Fruit fly (Drosophila melanogaster): ENCODE data around the gene Cpr72Ec.

dm6 chr3L:16339873-16340272, 27.3 kb downstream of the Cpr72Ec start:
- no peak for TF ChIP-seq psq (GFP tag; optimal IDR thresholded peaks at IDR 0.05)
- TF ChIP-seq OdsH (GFP tag; optimal IDR thresholded peaks at IDR 0.05), result no peak
- TF ChIP-seq fru (GFP tag; optimal IDR thresholded peaks at IDR 0.05), result no peak
- TF ChIP-seq Dif (GFP tag; optimal IDR thresholded peaks at IDR 0.05; ENCODE audit: partially characterized antibody), result no peak
- TF ChIP-seq CG32264 (GFP tag; optimal IDR thresholded peaks at IDR 0.05), result no peak
- TF ChIP-seq rgr (GFP tag; optimal IDR thresholded peaks at IDR 0.05), result no peak
- TF ChIP-seq h (GFP tag; optimal IDR thresholded peaks at IDR 0.05), result no peak
- TF ChIP-seq Myc (optimal IDR thresholded peaks at IDR 0.05), result no peak
- TF ChIP-seq Hr78 (GFP tag; optimal IDR thresholded peaks at IDR 0.05), result no peak
- no peak for TF ChIP-seq jim (GFP tag; optimal IDR thresholded peaks at IDR 0.05)
- no peak for TF ChIP-seq Jra (GFP tag; optimal IDR thresholded peaks at IDR 0.05)
- no peak for TF ChIP-seq dl (GFP tag; optimal IDR thresholded peaks at IDR 0.05; ENCODE audit: insufficient read depth in 1 of 2, partially characterized antibody in 2 of 2)
- no peak for TF ChIP-seq usp (GFP tag; optimal IDR thresholded peaks at IDR 0.05)
- no peak for TF ChIP-seq ey (GFP tag; optimal IDR thresholded peaks at IDR 0.05)

Data from whole organism, wandering third instar larva.